Worm (Caenorhabditis elegans) whole organism, midembryonic: ENCODE measurements around the gene F32D8.4.

Experiments
- flt-1 ChIP-seq: fragments of 200-800 bp; sonication (Bioruptor generic); IDR thresholded peaks from 2 replicates; pipeline ENCODE4 v1.3.6; 2022; ENCODE audit warnings: missing genetic modification characterization, missing compliant biosample characterization
- klf-2 ChIP-seq: fragments of 200-800 bp; sonication (Bioruptor generic); conservative IDR thresholded peaks from 2 replicates; pipeline ENCODE4 v1.3.6; 2022; ENCODE audit warnings: missing genetic modification reagents, missing genetic modification characterization, missing compliant biosample characterization
- med-1 ChIP-seq: sonication (generic microtip); optimal IDR thresholded peaks from 2 replicates; lab custom pipeline; 2017; ENCODE audit warnings: missing genetic modification characterization, mild to moderate bottlenecking, missing compliant biosample characterization, antibody characterized with exemption, missing genetic modification reagents; ENCODE audit not compliant: insufficient read depth
- ref-1 ChIP-seq: fragments of 200-800 bp; sonication (Bioruptor generic); conservative IDR thresholded peaks from 2 replicates; pipeline ENCODE4 v1.3.6; 2022; ENCODE audit warnings: missing genetic modification reagents, missing genetic modification characterization, missing compliant biosample characterization
- tab-1 ChIP-seq: fragments of 200-800 bp; sonication (Bioruptor generic); IDR thresholded peaks from 2 replicates; pipeline ENCODE4 v1.3.6; 2022; ENCODE audit warnings: missing genetic modification characterization, missing compliant biosample characterization
- ztf-23 ChIP-seq: fragments of 200-800 bp; sonication (Bioruptor generic); IDR thresholded peaks from 2 replicates; pipeline ENCODE4 v1.3.6; 2022; ENCODE audit warnings: missing genetic modification reagents, missing genetic modification characterization, missing compliant biosample characterization
- ztf-29 ChIP-seq: fragments of 200-800 bp; sonication (Bioruptor generic); IDR thresholded peaks from 2 replicates; pipeline ENCODE4 v1.3.6; 2022; ENCODE audit warnings: missing genetic modification reagents, missing genetic modification characterization, missing compliant biosample characterization

DNA sequence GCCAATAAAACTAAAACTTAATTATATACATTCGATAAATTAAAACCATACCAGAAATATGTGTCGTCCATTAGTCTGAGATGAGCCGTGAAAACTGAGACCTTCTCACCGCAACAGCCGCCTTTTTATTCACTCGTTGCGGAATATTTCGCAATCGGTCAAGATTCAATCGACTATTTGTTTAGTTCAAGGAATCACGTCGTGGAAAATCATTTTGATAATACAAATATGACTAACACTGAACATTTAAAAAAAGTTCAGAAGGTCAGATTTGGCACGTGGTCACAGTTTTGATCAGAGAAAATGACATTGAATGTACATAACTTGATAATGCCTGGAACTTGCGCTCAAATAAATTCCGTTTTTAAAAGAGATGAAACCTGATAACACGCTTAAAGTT is 45.4 kb upstream of the F32D8.4 start, which contains the start of gene F17C11.11:
- TF ChIP-seq klf-2 (GFP tag; lab: Robert Waterston, UW) (no peak), flt-1 (GFP tag; lab: Robert Waterston, UW) (no peak), ref-1 (GFP tag; lab: Robert Waterston, UW) (no peak), ztf-29 (GFP tag; lab: Robert Waterston, UW) (no peak), ztf-23 (no peak), tab-1 (GFP tag; lab: Robert Waterston, UW) (no peak), med-1 (no peak)
